Comparison of ENCODE assay signal across 5 fruit fly cellular contexts in the genomic region with DNA sequence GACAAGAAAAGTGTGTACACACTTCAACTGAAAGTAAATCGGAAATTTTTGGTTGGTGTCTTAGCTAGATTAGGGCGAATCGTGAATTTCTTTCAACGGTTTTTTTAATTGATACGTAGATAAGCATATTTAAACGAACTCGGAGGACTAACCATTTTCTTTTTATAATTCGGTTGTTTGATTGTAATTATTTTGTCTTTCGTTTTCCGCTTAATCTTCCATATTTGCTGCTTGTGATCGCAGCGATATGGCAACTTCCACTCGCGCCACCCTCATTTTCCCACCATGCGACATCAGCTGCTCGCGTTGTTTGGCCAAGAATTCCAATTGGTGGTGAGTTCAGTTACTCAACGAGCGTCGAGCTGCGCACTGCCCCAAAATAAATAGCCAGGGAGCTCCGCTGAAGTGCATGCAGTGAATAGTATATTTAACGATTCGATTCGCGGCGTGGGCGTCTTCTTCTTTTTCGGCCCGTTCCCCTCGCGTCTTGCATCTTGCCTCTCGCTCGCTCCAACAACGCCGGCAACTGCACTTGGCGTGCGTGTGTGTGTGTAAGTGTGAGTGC.
TF ChIP-seq lines count a peak whose summit lies in the region.

A gene (plus strand): TSS at position 335 of the 565 bp plus-strand sequence.

- TF ChIP-seq CTCF in whole organism, embryonic (GFP tag; optimal IDR thresholded peaks at IDR 0.05; lab: Kevin White, UChicago) = peak; percentile 65

TF ChIP-seq in whole organism, adult, 20 proteins besides CTCF, POLR2A, EP300 and RAD21 (continues in another document):
- TF ChIP-seq cic (GFP tag; optimal IDR thresholded peaks at IDR 0.05; lab: Kevin White, UChicago) = peak; percentile 84
- peak; percentile 71 for TF ChIP-seq CG33017 (tag; optimal IDR thresholded peaks at IDR 0.05; lab: Kevin White, UChicago)
- TF ChIP-seq CG7101 (tag; optimal IDR thresholded peaks at IDR 0.05; lab: Kevin White, UChicago) = peak; percentile 88
- peak; percentile 84 for TF ChIP-seq ovo (GFP tag; optimal IDR thresholded peaks at IDR 0.05; lab: Kevin White, UChicago)
- peak; percentile 60 for TF ChIP-seq tj (GFP tag; optimal IDR thresholded peaks at IDR 0.05; lab: Kevin White, UChicago)
- TF ChIP-seq CG5204 (GFP tag; optimal IDR thresholded peaks at IDR 0.05; lab: Kevin White, UChicago) = peak; percentile 93
- peak; percentile 94 for TF ChIP-seq CG1620 (GFP tag; optimal IDR thresholded peaks at IDR 0.05; lab: Kevin White, UChicago)
- TF ChIP-seq kay (GFP tag; lab: Kevin White, UChicago; ENCODE audit: borderline replicate concordance) = peak; percentile 80
- TF ChIP-seq Crg-1 (GFP tag; optimal IDR thresholded peaks at IDR 0.05; lab: Kevin White, UChicago) = peak; percentile 89
- peak; percentile 91 for TF ChIP-seq Mnt (GFP tag; optimal IDR thresholded peaks at IDR 0.05; lab: Kevin White, UChicago)
- peak; percentile 85 for TF ChIP-seq CG11617 (GFP tag; optimal IDR thresholded peaks at IDR 0.05; lab: Kevin White, UChicago)
- peak; percentile 95 for TF ChIP-seq CG7045 (GFP tag; optimal IDR thresholded peaks at IDR 0.05; lab: Kevin White, UChicago)
- TF ChIP-seq cnc (optimal IDR thresholded peaks at IDR 0.05; lab: Kevin White, UChicago) = no peak
- TF ChIP-seq toe (GFP tag; optimal IDR thresholded peaks at IDR 0.05; lab: Kevin White, UChicago) = peak; percentile 97
- TF ChIP-seq Clk (GFP tag; optimal IDR thresholded peaks at IDR 0.05; lab: Kevin White, UChicago) = peak; percentile 87
- peak; percentile 86 for TF ChIP-seq CG14711 (tag; optimal IDR thresholded peaks at IDR 0.05; lab: Kevin White, UChicago)

TF ChIP-seq in whole organism, embryonic, 481 proteins besides CTCF, POLR2A, EP300 and RAD21 (continues in another document):
- TF ChIP-seq nerfin-2 (GFP tag; IDR thresholded peaks at IDR 0.05; lab: Robert Waterston, UW; ENCODE audit: partially characterized antibody) (no peak), NFAT (GFP tag; IDR thresholded peaks at IDR 0.05; lab: Robert Waterston, UW) (no peak), fd102C (GFP tag; optimal IDR thresholded peaks at IDR 0.05; lab: Kevin White, UChicago) (peak; percentile 40), CG10321 (GFP tag; IDR thresholded peaks at IDR 0.05; lab: Robert Waterston, UW) (no peak), CG17612 (GFP tag; IDR thresholded peaks at IDR 0.05; lab: Robert Waterston, UW) (no peak), CG8765 (GFP tag; IDR thresholded peaks at IDR 0.05; lab: Robert Waterston, UW) (no peak), hb (GFP tag; IDR thresholded peaks at IDR 0.05; lab: Robert Waterston, UW; ENCODE audit: partially characterized antibody) (no peak), Nf-YA (GFP tag; IDR thresholded peaks at IDR 0.05; lab: Robert Waterston, UW) (no peak), Dad (GFP tag; optimal IDR thresholded peaks at IDR 0.05; lab: Kevin White, UChicago) (peak; percentile 90), Doc3 (GFP tag; IDR thresholded peaks at IDR 0.05; lab: Robert Waterston, UW; ENCODE audit: partially characterized antibody) (no peak), z (GFP tag; IDR thresholded peaks at IDR 0.05; lab: Robert Waterston, UW) (no peak), slp2 (GFP tag; optimal IDR thresholded peaks at IDR 0.05; lab: Kevin White, UChicago) (peak; percentile 97), sob (GFP tag; IDR thresholded peaks at IDR 0.05; lab: Robert Waterston, UW) (no peak), Atf6 (GFP tag; IDR thresholded peaks at IDR 0.05; lab: Robert Waterston, UW) (no peak), aop (GFP tag; IDR thresholded peaks at IDR 0.05; lab: Robert Waterston, UW) (no peak), chm (GFP tag; IDR thresholded peaks at IDR 0.05; lab: Robert Waterston, UW) (no peak), h (optimal IDR thresholded peaks at IDR 0.05; lab: Kevin White, UChicago) (no peak), Sin3A (optimal IDR thresholded peaks at IDR 0.05; lab: Kevin White, UChicago) (peak; percentile 86)

TF ChIP-seq in whole organism, prepupa, 60 proteins besides CTCF, POLR2A, EP300 and RAD21 (continues in another document):
- TF ChIP-seq CG1621 (tag; optimal IDR thresholded peaks at IDR 0.05; lab: Kevin White, UChicago) (peak; percentile 55), CG31627 (GFP tag; optimal IDR thresholded peaks at IDR 0.05; lab: Kevin White, UChicago) (peak; percentile 96), CG16779 (tag; optimal IDR thresholded peaks at IDR 0.05; lab: Kevin White, UChicago) (peak; percentile 56), CG8319 (GFP tag; optimal IDR thresholded peaks at IDR 0.05; lab: Kevin White, UChicago) (peak; percentile 75), CG32006 (GFP tag; optimal IDR thresholded peaks at IDR 0.05; lab: Kevin White, UChicago) (peak; percentile 77), dac (GFP tag; optimal IDR thresholded peaks at IDR 0.05; lab: Kevin White, UChicago) (peak; percentile 59), salr (GFP tag; optimal IDR thresholded peaks at IDR 0.05; lab: Kevin White, UChicago) (peak; percentile 51 to 78), topi (GFP tag; optimal IDR thresholded peaks at IDR 0.05; lab: Kevin White, UChicago) (peak; percentile 90), Ets96B (tag; optimal IDR thresholded peaks at IDR 0.05; lab: Kevin White, UChicago) (peak; percentile 65), CG15336 (GFP tag; IDR thresholded peaks at IDR 0.05; lab: Robert Waterston, UW) (no peak), Hr39 (GFP tag; optimal IDR thresholded peaks at IDR 0.05; lab: Kevin White, UChicago) (peak; percentile 94), Sox14 (GFP tag; optimal IDR thresholded peaks at IDR 0.05; lab: Kevin White, UChicago) (peak; percentile 90), CG9139 (GFP tag; optimal IDR thresholded peaks at IDR 0.05; lab: Kevin White, UChicago) (peak; percentile 51), Hr38 (GFP tag; optimal IDR thresholded peaks at IDR 0.05; lab: Kevin White, UChicago) (peak; percentile 62), Gug (GFP tag; IDR thresholded peaks at IDR 0.05; lab: Robert Waterston, UW) (no peak), CG6854 (GFP tag; optimal IDR thresholded peaks at IDR 0.05; lab: Kevin White, UChicago) (peak; percentile 69), CG11902 (GFP tag; optimal IDR thresholded peaks at IDR 0.05; lab: Kevin White, UChicago) (peak; percentile 89), CG8632 (GFP tag; optimal IDR thresholded peaks at IDR 0.05; lab: Kevin White, UChicago) (peak; percentile 60)

TF ChIP-seq in whole organism, pupa, 21 proteins besides CTCF, POLR2A, EP300 and RAD21 (continues in another document):
- TF ChIP-seq EcR (GFP tag; optimal IDR thresholded peaks at IDR 0.05; lab: Kevin White, UChicago) (peak; percentile 30), CG15710 (tag; optimal IDR thresholded peaks at IDR 0.05; lab: Kevin White, UChicago) (peak; percentile 86), CG17806 (tag; optimal IDR thresholded peaks at IDR 0.05; lab: Kevin White, UChicago) (peak; percentile 74), Pif1B (GFP tag; optimal IDR thresholded peaks at IDR 0.05; lab: Kevin White, UChicago) (peak; percentile 83), CG8301 (tag; optimal IDR thresholded peaks at IDR 0.05; lab: Kevin White, UChicago) (peak; percentile 69), Snoo (tag; optimal IDR thresholded peaks at IDR 0.05; lab: Kevin White, UChicago) (peak; percentile 73), Ets98B (GFP tag; IDR thresholded peaks at IDR 0.05; lab: Robert Waterston, UW) (no peak), CG9948 (tag; optimal IDR thresholded peaks at IDR 0.05; lab: Kevin White, UChicago) (peak; percentile 60), gl (tag; optimal IDR thresholded peaks at IDR 0.05; lab: Kevin White, UChicago) (no peak), rn (GFP tag; IDR thresholded peaks at IDR 0.05; lab: Robert Waterston, UW) (no peak), fd96Ca (GFP tag; IDR thresholded peaks at IDR 0.05; lab: Robert Waterston, UW) (no peak), CG8159 (tag; optimal IDR thresholded peaks at IDR 0.05; lab: Kevin White, UChicago) (peak; percentile 71), D1 (tag; optimal IDR thresholded peaks at IDR 0.05; lab: Kevin White, UChicago) (peak; percentile 5), Pif1A (GFP tag; optimal IDR thresholded peaks at IDR 0.05; lab: Kevin White, UChicago) (peak; percentile 85), CG32121 (GFP tag; IDR thresholded peaks at IDR 0.05; lab: Robert Waterston, UW) (no peak), CG14655 (GFP tag; optimal IDR thresholded peaks at IDR 0.05; lab: Kevin White, UChicago) (peak; percentile 65), CG4496 (GFP tag; IDR thresholded peaks at IDR 0.05; lab: Robert Waterston, UW) (no peak), CG12605 (GFP tag; IDR thresholded peaks at IDR 0.05; lab: Robert Waterston, UW) (no peak), CG34367 (tag; optimal IDR thresholded peaks at IDR 0.05; lab: Kevin White, UChicago) (peak; percentile 59), CG13204 (GFP tag; optimal IDR thresholded peaks at IDR 0.05; lab: Kevin White, UChicago) (peak; percentile 69)

TF ChIP-seq in whole organism, wandering third instar larva, 38 proteins besides CTCF, POLR2A, EP300 and RAD21 (continues in another document):
- peak; percentile 87 for TF ChIP-seq rgr (GFP tag; optimal IDR thresholded peaks at IDR 0.05; lab: Kevin White, UChicago)
- peak; percentile 67 for TF ChIP-seq psq (GFP tag; optimal IDR thresholded peaks at IDR 0.05; lab: Kevin White, UChicago)
- TF ChIP-seq jim (GFP tag; optimal IDR thresholded peaks at IDR 0.05; lab: Kevin White, UChicago) = peak; percentile 49
- TF ChIP-seq dmrt93B (GFP tag; optimal IDR thresholded peaks at IDR 0.05; lab: Kevin White, UChicago) = peak; percentile 75
- TF ChIP-seq fru (GFP tag; optimal IDR thresholded peaks at IDR 0.05; lab: Kevin White, UChicago) = peak; percentile 86
- TF ChIP-seq dsf (GFP tag; optimal IDR thresholded peaks at IDR 0.05; lab: Kevin White, UChicago; ENCODE audit: borderline replicate concordance) = peak; percentile 49
- peak; percentile 16 to 32 for TF ChIP-seq dl (GFP tag; optimal IDR thresholded peaks at IDR 0.05; lab: Kevin White, UChicago; ENCODE audit: insufficient read depth in 1 of 2, partially characterized antibody in 2 of 2)
- peak; percentile 78 for TF ChIP-seq Vsx2 (GFP tag; optimal IDR thresholded peaks at IDR 0.05; lab: Kevin White, UChicago; ENCODE audit: partially characterized antibody)
- TF ChIP-seq brk (GFP tag; optimal IDR thresholded peaks at IDR 0.05; lab: Kevin White, UChicago) = peak; percentile 84
- peak; percentile 92 for TF ChIP-seq sv (GFP tag; optimal IDR thresholded peaks at IDR 0.05; lab: Kevin White, UChicago)
- peak; percentile 78 for TF ChIP-seq OdsH (GFP tag; optimal IDR thresholded peaks at IDR 0.05; lab: Kevin White, UChicago)
- peak in 1 of 2 experiments; percentile 97 for TF ChIP-seq foxo (GFP tag; optimal IDR thresholded peaks at IDR 0.05; lab: Kevin White, UChicago)
- TF ChIP-seq Jra (GFP tag; optimal IDR thresholded peaks at IDR 0.05; lab: Kevin White, UChicago) = peak; percentile 73
- no peak for TF ChIP-seq Hr78 (GFP tag; optimal IDR thresholded peaks at IDR 0.05; lab: Kevin White, UChicago)
- TF ChIP-seq N (GFP tag; optimal IDR thresholded peaks at IDR 0.05; lab: Kevin White, UChicago) = no peak
- TF ChIP-seq GATAd (GFP tag; optimal IDR thresholded peaks at IDR 0.05; lab: Kevin White, UChicago) = peak; percentile 76
- peak; percentile 88 for TF ChIP-seq h (GFP tag; optimal IDR thresholded peaks at IDR 0.05; lab: Kevin White, UChicago)
- peak; percentile 90 for TF ChIP-seq ey (GFP tag; optimal IDR thresholded peaks at IDR 0.05; lab: Kevin White, UChicago)
- TF ChIP-seq Myc (optimal IDR thresholded peaks at IDR 0.05; lab: Kevin White, UChicago) = peak; percentile 40
- TF ChIP-seq Hnf4 (GFP tag; optimal IDR thresholded peaks at IDR 0.05; lab: Kevin White, UChicago) = peak; percentile 88
